Worm (Caenorhabditis elegans) whole organism, L2 larva: Measurements from ENCODE around the gene pitp-1.

ENCODE experiments used
- C34F6.9 ChIP-seq: fragments of 150-350 bp; optimal IDR thresholded peaks from 2 replicates; lab custom pipeline; 2014; ENCODE audit warnings: missing biosample characterization, missing genetic modification characterization
- F13H6.1 ChIP-seq: sonication (generic microtip); optimal IDR thresholded peaks from 2 replicates; lab custom pipeline; 2016; ENCODE audit warnings: missing genetic modification characterization, missing compliant biosample characterization
- R02D3.7 ChIP-seq: fragments of 150-350 bp; optimal IDR thresholded peaks from 2 replicates; lab custom pipeline; 2014; ENCODE audit warnings: missing biosample characterization, missing genetic modification characterization
- Y55F3AM.14 ChIP-seq: fragments of 200-800 bp; sonication (Bioruptor generic); optimal IDR thresholded peaks from 2 replicates; lab custom pipeline; 2018; ENCODE audit warnings: mild to moderate bottlenecking, missing genetic modification characterization, missing compliant biosample characterization
- ZK546.5 ChIP-seq: sonication (generic microtip); optimal IDR thresholded peaks from 2 replicates; lab custom pipeline; 2017; ENCODE audit warnings: missing biosample characterization, missing genetic modification characterization
- alr-1 ChIP-seq: fragments of 150-350 bp; optimal IDR thresholded peaks from 2 replicates; lab custom pipeline; 2014; ENCODE audit warnings: missing biosample characterization, missing genetic modification characterization
- aly-2 ChIP-seq: fragments of 150-350 bp; optimal IDR thresholded peaks from 2 replicates; lab custom pipeline; 2014; ENCODE audit warnings: missing biosample characterization, missing genetic modification characterization
- ama-1 ChIP-seq: fragments of 150-350 bp; optimal IDR thresholded peaks from 2 replicates; lab custom pipeline; 2018; ENCODE audit warnings: inconsistent platforms
- blmp-1 ChIP-seq: sonication (generic microtip); optimal IDR thresholded peaks from 2 replicates; lab custom pipeline; 2017; ENCODE audit warnings: missing genetic modification characterization, mild to moderate bottlenecking, missing compliant biosample characterization, antibody characterized with exemption, moderate library complexity; ENCODE audit not compliant: insufficient read depth
- ceh-16 ChIP-seq: fragments of 150-350 bp; optimal IDR thresholded peaks from 2 replicates; lab custom pipeline; 2014; ENCODE audit warnings: missing biosample characterization, missing genetic modification characterization
- ceh-82 ChIP-seq: fragments of 150-350 bp; optimal IDR thresholded peaks from 2 replicates; lab custom pipeline; 2014; ENCODE audit warnings: missing biosample characterization, missing genetic modification characterization
- crh-2 ChIP-seq: sonication (generic microtip); optimal IDR thresholded peaks from 2 replicates; lab custom pipeline; 2017; ENCODE audit warnings: missing biosample characterization, missing genetic modification characterization
- dmd-4 ChIP-seq: sonication (generic microtip); optimal IDR thresholded peaks from 2 replicates; lab custom pipeline; 2017; ENCODE audit warnings: missing biosample characterization, missing genetic modification characterization
- egl-27 ChIP-seq: sonication (generic microtip); optimal IDR thresholded peaks from 3 replicates; lab custom pipeline; 2017; ENCODE audit warnings: missing biosample characterization, missing genetic modification reagents, missing genetic modification characterization
- elt-1 ChIP-seq: fragments of 150-350 bp; optimal IDR thresholded peaks from 2 replicates; lab custom pipeline; 2014; ENCODE audit warnings: missing biosample characterization, missing genetic modification characterization
- fos-1 ChIP-seq: fragments of 150-350 bp; optimal IDR thresholded peaks from 2 replicates; lab custom pipeline; 2014; ENCODE audit warnings: missing biosample characterization, missing genetic modification characterization
- gmeb-1 ChIP-seq: fragments of 150-350 bp; optimal IDR thresholded peaks from 2 replicates; lab custom pipeline; 2014; ENCODE audit warnings: missing biosample characterization, missing genetic modification characterization
- lin-11 ChIP-seq: fragments of 150-350 bp; sonication (generic microtip); optimal IDR thresholded peaks from 2 replicates; lab custom pipeline; 2014; ENCODE audit warnings: missing biosample characterization, missing genetic modification characterization, inconsistent platforms, mixed read lengths
- lsy-2 ChIP-seq, 2 experiments: fragments of 150-350 bp in 1 of 2; sonication (generic microtip) in 1 of 2; optimal IDR thresholded peaks; 2 replicates each; lab custom pipeline; 2014 to 2017; ENCODE audit warnings: missing biosample characterization in 2 of 2, missing genetic modification characterization in 2 of 2
- mab-5 ChIP-seq: fragments of 150-350 bp; optimal IDR thresholded peaks from 2 replicates; lab custom pipeline; 2014; ENCODE audit warnings: missing biosample characterization, missing genetic modification characterization
- mbf-1 ChIP-seq: sonication (generic microtip); optimal IDR thresholded peaks from 2 replicates; lab custom pipeline; 2017; ENCODE audit warnings: missing biosample characterization, missing genetic modification characterization
- mdl-1 ChIP-seq, 2 experiments: fragments of 150-350 bp in 1 of 2; sonication (generic microtip) in 1 of 2; optimal IDR thresholded peaks; 2 replicates each; lab custom pipeline; 2017; ENCODE audit warnings: missing biosample characterization in 2 of 2, missing genetic modification characterization in 2 of 2
- nhr-11 ChIP-seq: fragments of 150-350 bp; optimal IDR thresholded peaks from 2 replicates; lab custom pipeline; 2014; ENCODE audit warnings: missing biosample characterization, missing genetic modification characterization
- nhr-12 ChIP-seq: fragments of 150-350 bp; optimal IDR thresholded peaks from 2 replicates; lab custom pipeline; 2014; ENCODE audit warnings: missing biosample characterization, missing genetic modification characterization
- nhr-23 ChIP-seq: fragments of 150-350 bp; optimal IDR thresholded peaks from 2 replicates; lab custom pipeline; 2014; ENCODE audit warnings: missing biosample characterization, missing genetic modification reagents, missing genetic modification characterization
- nhr-237 ChIP-seq: fragments of 150-350 bp; optimal IDR thresholded peaks from 2 replicates; lab custom pipeline; 2014; ENCODE audit warnings: missing biosample characterization, missing genetic modification characterization
- nhr-6 ChIP-seq: fragments of 150-350 bp; optimal IDR thresholded peaks from 2 replicates; lab custom pipeline; 2014; ENCODE audit warnings: missing biosample characterization, missing genetic modification characterization
- nhr-77 ChIP-seq: fragments of 150-350 bp; optimal IDR thresholded peaks from 2 replicates; lab custom pipeline; 2014; ENCODE audit warnings: missing biosample characterization, missing genetic modification characterization
- peb-1 ChIP-seq: fragments of 150-350 bp; optimal IDR thresholded peaks from 2 replicates; lab custom pipeline; 2014; ENCODE audit warnings: missing biosample characterization, missing genetic modification characterization
- sem-4 ChIP-seq: fragments of 150-350 bp; optimal IDR thresholded peaks from 2 replicates; lab custom pipeline; 2014; ENCODE audit warnings: missing biosample characterization, missing genetic modification reagents, missing genetic modification characterization
- skn-1 ChIP-seq: sonication (generic microtip); optimal IDR thresholded peaks from 2 replicates; lab custom pipeline; 2017; ENCODE audit warnings: missing biosample characterization, missing genetic modification characterization
- sma-3 ChIP-seq: sonication (generic microtip); optimal IDR thresholded peaks from 2 replicates; lab custom pipeline; 2016; ENCODE audit warnings: missing genetic modification reagents, missing genetic modification characterization, missing compliant biosample characterization
- snpc-4 ChIP-seq: fragments of 150-350 bp; optimal IDR thresholded peaks from 2 replicates; lab custom pipeline; 2014; ENCODE audit warnings: missing biosample characterization, missing genetic modification characterization
- unc-39 ChIP-seq: fragments of 150-350 bp; optimal IDR thresholded peaks from 2 replicates; lab custom pipeline; 2014; ENCODE audit warnings: missing biosample characterization, missing genetic modification characterization
- unc-55 ChIP-seq: fragments of 150-350 bp; sonication (generic microtip); optimal IDR thresholded peaks from 3 replicates; lab custom pipeline; 2014; ENCODE audit warnings: missing biosample characterization, missing genetic modification reagents, missing genetic modification characterization
- unc-62 ChIP-seq: fragments of 150-350 bp; optimal IDR thresholded peaks from 2 replicates; lab custom pipeline; 2014; ENCODE audit warnings: missing biosample characterization, missing genetic modification reagents, missing genetic modification characterization
- ztf-11 ChIP-seq: sonication (generic microtip); optimal IDR thresholded peaks from 2 replicates; lab custom pipeline; 2017; ENCODE audit warnings: missing biosample characterization, missing genetic modification characterization
- ztf-4 ChIP-seq: fragments of 150-350 bp; optimal IDR thresholded peaks from 2 replicates; lab custom pipeline; 2014; ENCODE audit warnings: missing biosample characterization, missing genetic modification characterization

Gene pitp-1

DNA sequence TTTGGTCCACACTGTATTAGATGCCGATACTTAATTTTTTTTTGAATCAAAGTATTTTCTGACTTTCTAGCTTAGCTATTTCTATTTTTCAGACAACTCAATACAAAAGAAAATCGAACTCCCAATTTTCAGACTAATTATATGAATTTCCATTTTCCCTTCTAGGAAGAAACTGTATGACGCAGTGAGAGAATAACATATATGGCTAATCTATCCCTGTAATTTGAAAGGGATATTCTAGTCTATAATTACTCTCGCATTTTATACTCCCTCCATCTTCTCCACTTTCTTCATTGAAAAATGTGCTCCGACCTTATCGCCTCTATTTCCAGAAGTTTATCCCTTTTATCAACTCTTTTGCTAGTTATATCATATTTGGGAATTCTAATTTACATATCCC lies 23.8 kb upstream of the pitp-1 start, which contains the start of gene C54C6.4:
Gene C54C6.4, plus strand, starts transcription at position 301 of the 400 bp plus-strand sequence.
- TF ChIP-seq mdl-1 (tag; optimal IDR thresholded peaks at IDR 0.05; lab: Kevin White, UChicago) (no peak), Y55F3AM.14 (GFP tag; lab: Kevin White, UChicago) (no peak), ceh-82 (tag; lab: Kevin White, UChicago) (no peak), nhr-11 (no peak), aly-2 (tag; lab: Kevin White, UChicago) (no peak), sem-4 (no peak), unc-62 (GFP tag; lab: Kevin White, UChicago) (no peak), crh-2 (no peak), unc-39 (tag; lab: Kevin White, UChicago) (no peak), ceh-16 (tag; lab: Kevin White, UChicago) (no peak), snpc-4 (tag; lab: Kevin White, UChicago) (no peak), nhr-77 (no peak), ztf-11 (tag; lab: Kevin White, UChicago) (no peak), skn-1 (tag; lab: Kevin White, UChicago) (no peak), dmd-4 (tag; lab: Kevin White, UChicago) (no peak), blmp-1 (tag; lab: Kevin White, UChicago) (no peak), gmeb-1 (no peak), lin-11 (tag; lab: Kevin White, UChicago) (no peak), sma-3 (no peak)

DNA sequence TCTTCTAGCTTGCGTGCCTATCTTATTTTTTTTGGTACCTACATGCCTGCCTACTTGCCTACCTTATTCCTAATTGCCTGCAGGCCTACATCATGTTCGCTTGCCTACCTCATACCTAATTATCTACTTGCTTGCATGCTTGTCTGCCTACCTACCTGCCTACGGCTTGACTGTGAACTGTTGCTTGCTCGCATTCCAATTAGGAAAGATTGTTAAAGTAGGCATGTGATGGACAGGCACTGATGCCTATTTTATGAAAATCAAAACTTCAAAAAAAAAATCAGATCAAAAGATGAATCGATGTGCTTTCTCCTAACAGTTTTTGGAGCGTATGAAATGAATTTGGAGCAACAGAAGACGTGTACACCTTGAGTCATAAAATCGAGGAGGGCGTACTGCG lies 20.8 kb upstream of the pitp-1 start:
- TF ChIP-seq elt-1 (no peak), mbf-1 (tag; lab: Kevin White, UChicago) (no peak), C34F6.9 (tag; lab: Kevin White, UChicago) (no peak), unc-39 (tag; lab: Kevin White, UChicago) (no peak), R02D3.7 (no peak), sma-3 (no peak), crh-2 (no peak), ama-1 (no peak), ZK546.5 (no peak), ztf-4 (tag; lab: Kevin White, UChicago) (no peak), mdl-1 (tag; optimal IDR thresholded peaks at IDR 0.05; lab: Kevin White, UChicago) (no peak), dmd-4 (tag; lab: Kevin White, UChicago) (no peak), F13H6.1 (tag; lab: Kevin White, UChicago) (no peak), egl-27 (tag; lab: Kevin White, UChicago) (no peak)

DNA sequence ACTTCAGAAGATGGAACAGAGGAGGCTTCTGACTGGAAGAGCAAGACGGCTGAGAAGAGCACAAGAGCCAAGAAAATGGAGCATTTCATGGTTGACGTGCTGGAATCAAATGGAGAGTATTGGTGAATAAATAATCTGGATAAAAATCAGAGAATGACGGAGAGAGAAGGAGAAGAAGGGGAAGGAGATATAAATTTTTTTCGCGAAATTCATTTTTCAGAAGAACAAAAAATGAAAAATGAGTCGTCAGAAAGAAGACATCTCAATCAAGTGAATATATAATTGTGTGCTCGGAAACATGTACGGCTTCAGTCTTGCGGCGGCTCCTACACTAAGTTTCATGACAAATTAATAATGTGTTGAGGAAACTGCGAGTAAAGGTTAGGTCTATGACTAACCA lies 20.2 kb upstream of the pitp-1 start, which contains the start of gene C54C6.5:
Gene C54C6.5, minus strand, starts transcription at position 101 of the 400 bp plus-strand sequence.
- TF ChIP-seq lsy-2 (tag; optimal IDR thresholded peaks at IDR 0.05; lab: Kevin White, UChicago) (no peak), ztf-4 (tag; lab: Kevin White, UChicago) (no peak), C34F6.9 (tag; lab: Kevin White, UChicago) (no peak), unc-62 (GFP tag; lab: Kevin White, UChicago) (no peak), nhr-237 (tag; lab: Kevin White, UChicago) (no peak)

DNA sequence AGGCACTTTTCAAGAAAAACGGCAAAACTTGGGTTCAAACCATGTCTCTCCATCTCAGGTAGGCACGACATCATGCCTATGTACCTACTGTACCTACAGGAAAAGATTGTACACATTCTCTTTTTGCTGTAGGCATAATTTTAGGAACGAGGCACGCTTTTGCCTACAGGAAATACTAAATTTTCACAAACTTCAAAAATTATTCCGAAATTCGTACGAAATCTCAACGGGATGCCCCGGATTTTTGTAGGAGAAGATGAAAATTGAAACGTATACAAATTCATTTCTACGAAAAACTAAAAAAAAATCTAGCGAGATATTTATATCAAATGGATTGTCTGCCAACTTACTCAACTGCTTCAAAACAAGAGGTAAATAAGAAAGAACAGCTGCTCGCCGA lies 18.4 kb upstream of the pitp-1 start, which contains the start of gene C54C6.11:
Gene C54C6.11, plus strand, starts transcription at position 301 of the 400 bp plus-strand sequence.
- TF ChIP-seq nhr-6 (tag; lab: Kevin White, UChicago) (no peak), sem-4 (no peak), unc-39 (tag; lab: Kevin White, UChicago) (no peak), peb-1 (tag; lab: Kevin White, UChicago) (no peak), alr-1 (tag; lab: Kevin White, UChicago) (no peak), fos-1 (tag; lab: Kevin White, UChicago) (no peak), crh-2 (no peak), mbf-1 (tag; lab: Kevin White, UChicago) (no peak), nhr-23 (tag; lab: Kevin White, UChicago) (no peak), R02D3.7 (no peak), mab-5 (tag; lab: Kevin White, UChicago) (no peak), unc-62 (GFP tag; lab: Kevin White, UChicago) (no peak), ceh-82 (tag; lab: Kevin White, UChicago) (no peak), nhr-12 (no peak), unc-55 (GFP tag; lab: Kevin White, UChicago) (no peak)
- TF ChIP-seq, all 48 proteins: peak for 0
